Worm (Caenorhabditis elegans) whole organism, L4/young adult: ENCODE measurements around the gene K10H10.10.

Experiments used
- W03F9.2 ChIP-seq: fragments of 150-350 bp; optimal IDR thresholded peaks from 2 replicates; lab custom pipeline; 2014; ENCODE audit warnings: missing biosample characterization, missing genetic modification characterization
- dao-5 ChIP-seq: sonication (generic microtip); optimal IDR thresholded peaks from 2 replicates; lab custom pipeline; 2016; ENCODE audit warnings: missing genotype, missing genetic modification characterization, moderate library complexity, missing compliant biosample characterization
- him-1 ChIP-seq: sonication (generic microtip); optimal IDR thresholded peaks from 2 replicates; lab custom pipeline; 2016; ENCODE audit warnings: missing genotype, missing genetic modification reagents, missing genetic modification characterization, missing compliant biosample characterization

DNA sequence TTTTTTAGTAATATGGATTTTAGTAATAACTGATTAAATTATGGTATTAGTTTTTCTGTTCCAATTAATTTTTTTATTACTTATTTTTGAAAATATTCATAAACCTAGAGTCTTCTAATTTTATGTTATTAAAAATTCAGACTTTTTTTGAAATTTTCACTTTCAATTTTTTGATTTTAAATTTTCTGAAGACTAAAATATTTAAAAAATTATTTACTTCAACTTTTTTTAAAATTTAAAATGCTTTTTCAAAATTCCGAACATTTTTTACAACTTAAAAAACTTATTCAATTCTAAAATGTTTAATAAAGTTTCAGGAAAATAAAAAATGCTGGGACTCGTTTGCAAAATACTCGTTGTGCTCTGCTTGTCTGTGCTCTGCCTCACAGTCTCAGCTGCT lies 43.0 kb downstream of the K10H10.10 start, which contains the start of gene nlp-41:
- no peak for TF ChIP-seq dao-5
- TF ChIP-seq him-1, result no peak
- no peak for TF ChIP-seq W03F9.2
